Worm (Caenorhabditis elegans): ENCODE data around the gene C28G1.6.

DNA sequence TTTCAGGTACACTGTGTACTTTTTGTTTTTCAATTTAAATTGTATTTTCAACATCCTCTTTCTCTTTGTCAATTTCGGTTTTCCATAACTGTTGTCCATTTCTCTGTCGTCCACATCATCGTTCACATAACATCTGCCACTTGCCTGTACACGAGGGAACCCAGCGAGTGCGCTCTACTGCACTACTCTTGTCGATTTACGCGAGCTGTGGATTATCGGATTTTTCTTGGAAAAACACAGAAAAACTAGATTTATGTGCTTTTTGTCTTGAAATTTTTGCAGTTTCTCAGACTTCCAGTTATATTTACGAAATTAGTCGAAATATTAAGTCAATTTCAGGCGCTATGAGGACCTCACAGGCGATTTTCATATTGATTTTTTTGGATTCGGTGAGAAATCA, 39.2 kb downstream of the C28G1.6 start, which contains the start of gene chup-1:
- TF ChIP-seq elt-1 (tag; optimal IDR thresholded peaks at IDR 0.05; ENCODE audit: borderline replicate concordance, insufficient read depth) (no peak), lsy-2 (tag; optimal IDR thresholded peaks at IDR 0.05) (no peak), pha-4 (tag; optimal IDR thresholded peaks at IDR 0.05) (no peak), mep-1 (tag; optimal IDR thresholded peaks at IDR 0.05) (peak; percentile 68), ztf-11 (tag; optimal IDR thresholded peaks at IDR 0.05) (no peak), nhr-28 (tag; optimal IDR thresholded peaks at IDR 0.05) (no peak), nhr-76 (tag; optimal IDR thresholded peaks at IDR 0.05) (no peak), unc-62 (GFP tag; optimal IDR thresholded peaks at IDR 0.05) (no peak), sptf-1 (tag; optimal IDR thresholded peaks at IDR 0.05) (no peak), M03D4.4 (tag; optimal IDR thresholded peaks at IDR 0.05) (no peak)
